Fruit fly (Drosophila melanogaster) whole organism, embryonic: Measurements from ENCODE around the gene dls.

Experiments
- CG1233 ChIP-seq: fragments of 200-800 bp; sonication (Bioruptor generic); optimal IDR thresholded peaks from 4 replicates; lab custom pipeline; 2018; ENCODE audit warnings: missing biosample characterization, mild to moderate bottlenecking, missing genetic modification characterization
- CG3407 ChIP-seq: fragments of 200-800 bp; sonication (Bioruptor generic); optimal IDR thresholded peaks from 2 replicates; lab custom pipeline; 2018; ENCODE audit warnings: missing biosample characterization, mild to moderate bottlenecking, missing genetic modification characterization
- Dfd ChIP-seq, 2 experiments: fragments of >200 bp; optimal IDR thresholded peaks; 2 replicates each; lab custom pipeline; 2017; ENCODE audit warnings: missing biosample characterization in 2 of 2, missing genetic modification characterization in 2 of 2
- Dll ChIP-seq: fragments of 200-800 bp; sonication (Bioruptor generic); IDR thresholded peaks from 4 replicates; pipeline ENCODE4 v1.3.6; 2022; ENCODE audit warnings: missing biosample characterization, missing genetic modification characterization; ENCODE audit not compliant: partially characterized antibody
- MESR4 ChIP-seq: fragments of 200-800 bp; sonication (Bioruptor generic); optimal IDR thresholded peaks from 2 replicates; lab custom pipeline; 2018; ENCODE audit warnings: missing biosample characterization, mild to moderate bottlenecking, missing genetic modification characterization, moderate library complexity
- Mes4 ChIP-seq: fragments of 200-800 bp; sonication (Bioruptor generic); optimal IDR thresholded peaks from 2 replicates; lab custom pipeline; 2016; ENCODE audit warnings: missing biosample characterization, missing genetic modification characterization
- Taf1 ChIP-seq: fragments of 200-800 bp; sonication (Bioruptor generic); IDR thresholded peaks from 2 replicates; pipeline ENCODE4 v1.3.6; 2022; ENCODE audit warnings: missing biosample characterization, missing genetic modification characterization
- ara ChIP-seq: fragments of 200-800 bp; sonication (Bioruptor generic); IDR thresholded peaks from 2 replicates; pipeline ENCODE4 v1.3.6; 2022; ENCODE audit warnings: missing biosample characterization, missing genetic modification characterization
- chinmo ChIP-seq: fragments of 200-800 bp; sonication (Bioruptor generic); IDR thresholded peaks from 4 replicates; pipeline ENCODE4 v1.3.6; 2022; ENCODE audit warnings: missing biosample characterization, missing genetic modification characterization; ENCODE audit not compliant: partially characterized antibody
- dimm ChIP-seq: fragments of 200-800 bp; sonication (Bioruptor generic); IDR thresholded peaks from 2 replicates; pipeline ENCODE4 v1.3.6; 2022; ENCODE audit warnings: missing biosample characterization, missing genetic modification characterization
- pros ChIP-seq: fragments of 200-800 bp; sonication (Bioruptor generic); optimal IDR thresholded peaks from 3 replicates; lab custom pipeline; 2019; ENCODE audit warnings: missing biosample characterization, mild to moderate bottlenecking, missing genetic modification characterization, moderate library complexity
- usp ChIP-seq: fragments of >200 bp; optimal IDR thresholded peaks from 2 replicates; lab custom pipeline; 2017; ENCODE audit warnings: missing biosample characterization, missing genetic modification characterization

DNA sequence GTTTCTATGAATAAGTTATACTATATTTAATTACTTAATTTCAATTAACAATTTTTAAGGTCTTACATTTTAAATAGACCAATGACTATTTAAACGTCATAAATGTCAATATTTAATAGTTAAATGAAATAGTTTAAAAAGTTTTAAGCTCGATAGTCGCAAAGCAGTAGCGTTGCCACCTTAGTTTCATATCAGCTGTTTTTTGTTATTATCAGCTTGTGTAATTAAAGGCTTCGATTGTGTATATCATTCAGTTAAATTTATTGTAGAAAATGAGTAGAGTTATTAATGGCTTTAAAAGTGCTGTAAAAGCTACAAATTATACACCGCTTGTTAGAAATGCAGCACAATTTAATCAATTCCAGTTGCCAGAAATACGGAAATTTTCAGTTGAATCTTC is 31.8 kb downstream of the dls start, which contains the start of gene Hsc20:
- TF ChIP-seq MESR4 = no peak
- no peak for TF ChIP-seq dimm
- no peak for TF ChIP-seq ara (GFP tag; lab: Robert Waterston, UW)
- no peak for TF ChIP-seq Taf1
- no peak for TF ChIP-seq Mes4
- no peak for TF ChIP-seq CG1233
- no peak for TF ChIP-seq Dfd (GFP tag; optimal IDR thresholded peaks at IDR 0.05; lab: Kevin White, UChicago)
- no peak for TF ChIP-seq pros (GFP tag; lab: Kevin White, UChicago)
- TF ChIP-seq Dll = no peak
- no peak for TF ChIP-seq usp (GFP tag; lab: Kevin White, UChicago)
- TF ChIP-seq CG3407 (GFP tag; lab: Kevin White, UChicago) = no peak
- no peak for TF ChIP-seq chinmo (GFP tag; lab: Robert Waterston, UW)
